Worm (Caenorhabditis elegans) whole organism, early embryonic: Measurements from ENCODE around the gene soc-1.

Experiments
- B0310.2 ChIP-seq: sonication (generic microtip); optimal IDR thresholded peaks from 2 replicates; lab custom pipeline; 2016; ENCODE audit warnings: mild to moderate bottlenecking, missing genetic modification characterization, missing compliant biosample characterization
- F13C5.2 ChIP-seq: sonication (generic microtip); optimal IDR thresholded peaks from 2 replicates; lab custom pipeline; 2017; ENCODE audit warnings: mild to moderate bottlenecking, missing genetic modification characterization, inconsistent platforms, missing compliant biosample characterization
- aly-1 ChIP-seq: sonication (generic microtip); optimal IDR thresholded peaks from 2 replicates; lab custom pipeline; 2016; ENCODE audit warnings: missing genetic modification characterization, missing compliant biosample characterization
- ama-1 ChIP-seq: fragments of 150-350 bp; optimal IDR thresholded peaks from 2 replicates; lab custom pipeline; 2014
- ceh-13 ChIP-seq: fragments of 200-800 bp; sonication (Bioruptor generic); optimal IDR thresholded peaks from 2 replicates; lab custom pipeline; 2018; ENCODE audit warnings: mild to moderate bottlenecking, missing genetic modification characterization, missing compliant biosample characterization
- ceh-36 ChIP-seq: sonication (generic microtip); optimal IDR thresholded peaks from 2 replicates; lab custom pipeline; 2016; ENCODE audit warnings: missing genetic modification characterization, inconsistent platforms, missing compliant biosample characterization
- ets-7 ChIP-seq: sonication (generic microtip); optimal IDR thresholded peaks from 2 replicates; lab custom pipeline; 2016; ENCODE audit warnings: missing genotype, missing genetic modification characterization, missing compliant biosample characterization
- flt-1 ChIP-seq: fragments of 200-800 bp; sonication (Bioruptor generic); IDR thresholded peaks from 2 replicates; pipeline ENCODE4 v1.3.6; 2022; ENCODE audit warnings: missing genetic modification characterization, missing compliant biosample characterization
- hmbx-1 ChIP-seq: sonication (generic microtip); optimal IDR thresholded peaks from 2 replicates; lab custom pipeline; 2016; ENCODE audit warnings: mild to moderate bottlenecking, missing genetic modification characterization, missing compliant biosample characterization
- hmg-4 ChIP-seq: fragments of 200-800 bp; sonication (Bioruptor generic); optimal IDR thresholded peaks from 2 replicates; lab custom pipeline; 2018; ENCODE audit warnings: mild to moderate bottlenecking, missing genetic modification characterization, missing compliant biosample characterization
- hnd-1 ChIP-seq: sonication (generic microtip); optimal IDR thresholded peaks from 2 replicates; lab custom pipeline; 2016; ENCODE audit warnings: missing genetic modification characterization, missing compliant biosample characterization
- pes-1 ChIP-seq: fragments of 200-800 bp; sonication (Bioruptor generic); IDR thresholded peaks from 2 replicates; pipeline ENCODE4 v1.3.6; 2022; ENCODE audit warnings: missing genetic modification reagents, missing genetic modification characterization, missing compliant biosample characterization
- scrt-1 ChIP-seq: fragments of 200-800 bp; sonication (Bioruptor generic); IDR thresholded peaks from 2 replicates; pipeline ENCODE4 v1.3.6; 2022; ENCODE audit warnings: missing genetic modification characterization, missing compliant biosample characterization
- sea-1 ChIP-seq: fragments of 200-800 bp; sonication (Bioruptor generic); conservative IDR thresholded peaks from 2 replicates; pipeline ENCODE4 v1.3.6; 2022; ENCODE audit warnings: missing genetic modification characterization, missing compliant biosample characterization
- tbx-11 ChIP-seq: fragments of 200-800 bp; sonication (Bioruptor generic); IDR thresholded peaks from 2 replicates; pipeline ENCODE4 v1.3.6; 2022; ENCODE audit warnings: missing genetic modification characterization, missing compliant biosample characterization
- tbx-37 ChIP-seq: fragments of 200-800 bp; sonication (Bioruptor generic); conservative IDR thresholded peaks from 2 replicates; pipeline ENCODE4 v1.3.6; 2022; ENCODE audit warnings: missing genetic modification reagents, missing genetic modification characterization, missing compliant biosample characterization
- tra-4 ChIP-seq: sonication (generic microtip); optimal IDR thresholded peaks from 2 replicates; lab custom pipeline; 2017; ENCODE audit warnings: missing genetic modification characterization, missing compliant biosample characterization

The soc-1 gene

ce11 chrV:4642691-4643090 lies at the start of gene soc-1:
Gene soc-1, plus strand, starts transcription at chrV:4642952.
- no peak for TF ChIP-seq hmg-4 (GFP tag; lab: Kevin White, UChicago)
- TF ChIP-seq tra-4 (tag; lab: Kevin White, UChicago) = no peak
- no peak for TF ChIP-seq aly-1 (tag; lab: Kevin White, UChicago)
- no peak for TF ChIP-seq B0310.2 (tag; lab: Kevin White, UChicago)
- TF ChIP-seq ama-1 (lab: Kevin White, UChicago) = no peak
- no peak for TF ChIP-seq tbx-11 (GFP tag; lab: Robert Waterston, UW)
- TF ChIP-seq flt-1 = no peak
- TF ChIP-seq ets-7 (tag; lab: Kevin White, UChicago) = no peak
- TF ChIP-seq ceh-36 (tag; lab: Kevin White, UChicago) = no peak
- TF ChIP-seq hnd-1 (tag; lab: Kevin White, UChicago) = no peak
- no peak for TF ChIP-seq scrt-1
- TF ChIP-seq F13C5.2 (tag; lab: Kevin White, UChicago) = no peak
- no peak for TF ChIP-seq sea-1 (GFP tag; lab: Robert Waterston, UW)
- TF ChIP-seq tbx-37 = no peak

- no peak for TF ChIP-seq hmbx-1 (tag; lab: Kevin White, UChicago)
- TF ChIP-seq hnd-1 (tag; lab: Kevin White, UChicago) = no peak
- no peak for TF ChIP-seq tra-4 (tag; lab: Kevin White, UChicago)
- no peak for TF ChIP-seq scrt-1
- no peak for TF ChIP-seq B0310.2 (tag; lab: Kevin White, UChicago)
- TF ChIP-seq F13C5.2 (tag; lab: Kevin White, UChicago) = no peak
- no peak for TF ChIP-seq aly-1 (tag; lab: Kevin White, UChicago)
- TF ChIP-seq ceh-13 (GFP tag; lab: Kevin White, UChicago) = no peak
- no peak for TF ChIP-seq tbx-37
- no peak for TF ChIP-seq ama-1 (lab: Kevin White, UChicago)
These were observed 44.3 kb upstream of the soc-1 start for ce11 chrV:4598489-4598888.

DNA sequence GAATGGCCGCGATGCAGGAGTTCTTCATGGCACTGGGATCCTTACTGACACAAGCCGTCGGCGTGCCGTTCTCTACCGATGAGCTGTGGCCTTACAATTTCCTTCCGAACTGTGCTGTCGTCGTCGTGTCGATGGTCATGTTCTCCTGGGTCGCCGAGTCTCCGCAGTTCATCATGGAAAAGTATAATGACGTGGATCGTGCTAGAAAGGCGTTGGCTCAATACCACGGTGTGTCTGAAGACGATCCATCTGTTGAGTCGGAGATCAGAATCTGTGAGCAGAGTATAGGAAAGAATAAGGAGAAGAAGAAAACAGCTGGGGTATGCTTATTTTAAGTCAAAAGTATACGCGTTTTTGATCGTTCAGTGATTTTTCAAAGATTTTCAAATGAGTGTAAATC lies 43.5 kb upstream of the soc-1 start:
- TF ChIP-seq tbx-11 (GFP tag; lab: Robert Waterston, UW) (no peak), flt-1 (no peak), aly-1 (tag; lab: Kevin White, UChicago) (no peak), sea-1 (GFP tag; lab: Robert Waterston, UW) (no peak), hmbx-1 (tag; lab: Kevin White, UChicago) (no peak), scrt-1 (no peak), pes-1 (no peak), hnd-1 (tag; lab: Kevin White, UChicago) (no peak), tbx-37 (no peak)

ce11 chrV:4606828-4607227 lies 35.9 kb upstream of the soc-1 start, which contains the start of gene txt-6:
Gene txt-6, minus strand, starts transcription at chrV:4606928.
- TF ChIP-seq ceh-13 (GFP tag; lab: Kevin White, UChicago) (no peak), hmg-4 (GFP tag; lab: Kevin White, UChicago) (no peak), tra-4 (tag; lab: Kevin White, UChicago) (no peak), sea-1 (GFP tag; lab: Robert Waterston, UW) (no peak), aly-1 (tag; lab: Kevin White, UChicago) (no peak), ama-1 (lab: Kevin White, UChicago) (no peak), tbx-11 (GFP tag; lab: Robert Waterston, UW) (no peak), hnd-1 (tag; lab: Kevin White, UChicago) (no peak), pes-1 (no peak), F13C5.2 (tag; lab: Kevin White, UChicago) (no peak), flt-1 (no peak), ceh-36 (tag; lab: Kevin White, UChicago) (no peak), B0310.2 (tag; lab: Kevin White, UChicago) (no peak), hmbx-1 (tag; lab: Kevin White, UChicago) (no peak), ets-7 (tag; lab: Kevin White, UChicago) (no peak)

- TF ChIP-seq F13C5.2 (tag; lab: Kevin White, UChicago) (peak; percentile 11), pes-1 (no peak)
These were observed 26.9 kb upstream of the soc-1 start, which contains the start of the genes Y61A9LA.10 and F54D11.4 for ce11 chrV:4615802-4616201. Gene Y61A9LA.10, minus strand, starts transcription at chrV:4615817. Gene F54D11.4, plus strand, starts transcription at chrV:4616151.

- no peak for TF ChIP-seq flt-1
- no peak for TF ChIP-seq aly-1 (tag; lab: Kevin White, UChicago)
- no peak for TF ChIP-seq F13C5.2 (tag; lab: Kevin White, UChicago)
- no peak for TF ChIP-seq ama-1 (lab: Kevin White, UChicago)
- no peak for TF ChIP-seq B0310.2 (tag; lab: Kevin White, UChicago)
- TF ChIP-seq tra-4 (tag; lab: Kevin White, UChicago) = no peak
- TF ChIP-seq hnd-1 (tag; lab: Kevin White, UChicago) = no peak
- no peak for TF ChIP-seq tbx-11 (GFP tag; lab: Robert Waterston, UW)
- TF ChIP-seq pes-1 = no peak
- no peak for TF ChIP-seq hmg-4 (GFP tag; lab: Kevin White, UChicago)
- no peak for TF ChIP-seq ceh-36 (tag; lab: Kevin White, UChicago)
- TF ChIP-seq sea-1 (GFP tag; lab: Robert Waterston, UW) = no peak
- TF ChIP-seq tbx-37 = no peak
- no peak for TF ChIP-seq hmbx-1 (tag; lab: Kevin White, UChicago)
- no peak for TF ChIP-seq scrt-1
- TF ChIP-seq ets-7 (tag; lab: Kevin White, UChicago) = no peak
- TF ChIP-seq ceh-13 (GFP tag; lab: Kevin White, UChicago) = no peak
These were observed 25.5 kb upstream of the soc-1 start, which contains the start of gene sumv-2 for ce11 chrV:4617260-4617659. Gene sumv-2, plus strand, starts transcription at chrV:4617560.

ce11 chrV:4623535-4623934 lies 19.2 kb upstream of the soc-1 start:
- no peak for TF ChIP-seq tra-4 (tag; lab: Kevin White, UChicago)
- no peak for TF ChIP-seq ceh-36 (tag; lab: Kevin White, UChicago)
- no peak for TF ChIP-seq F13C5.2 (tag; lab: Kevin White, UChicago)
- no peak for TF ChIP-seq tbx-11 (GFP tag; lab: Robert Waterston, UW)
